Worm (Caenorhabditis elegans) whole organism, L2 larva: Measurements from ENCODE around the gene F11C7.2.
A peak's percentile ranks its signal among the peaks of the same experiment; 100 is the strongest.

ENCODE experiments used
- C34F6.9 ChIP-seq: fragments of 150-350 bp; optimal IDR thresholded peaks from 2 replicates; lab custom pipeline; 2014; ENCODE audit warnings: missing biosample characterization, missing genetic modification characterization
- F13H6.1 ChIP-seq: sonication (generic microtip); optimal IDR thresholded peaks from 2 replicates; lab custom pipeline; 2016; ENCODE audit warnings: missing genetic modification characterization, missing compliant biosample characterization
- R02D3.7 ChIP-seq: fragments of 150-350 bp; optimal IDR thresholded peaks from 2 replicates; lab custom pipeline; 2014; ENCODE audit warnings: missing biosample characterization, missing genetic modification characterization
- Y55F3AM.14 ChIP-seq: fragments of 200-800 bp; sonication (Bioruptor generic); optimal IDR thresholded peaks from 2 replicates; lab custom pipeline; 2018; ENCODE audit warnings: mild to moderate bottlenecking, missing genetic modification characterization, missing compliant biosample characterization
- ZK546.5 ChIP-seq: sonication (generic microtip); optimal IDR thresholded peaks from 2 replicates; lab custom pipeline; 2017; ENCODE audit warnings: missing biosample characterization, missing genetic modification characterization
- alr-1 ChIP-seq: fragments of 150-350 bp; optimal IDR thresholded peaks from 2 replicates; lab custom pipeline; 2014; ENCODE audit warnings: missing biosample characterization, missing genetic modification characterization
- aly-2 ChIP-seq: fragments of 150-350 bp; optimal IDR thresholded peaks from 2 replicates; lab custom pipeline; 2014; ENCODE audit warnings: missing biosample characterization, missing genetic modification characterization
- ama-1 ChIP-seq: fragments of 150-350 bp; optimal IDR thresholded peaks from 2 replicates; lab custom pipeline; 2018; ENCODE audit warnings: inconsistent platforms
- blmp-1 ChIP-seq: sonication (generic microtip); optimal IDR thresholded peaks from 2 replicates; lab custom pipeline; 2017; ENCODE audit warnings: missing genetic modification characterization, mild to moderate bottlenecking, missing compliant biosample characterization, antibody characterized with exemption, moderate library complexity; ENCODE audit not compliant: insufficient read depth
- ceh-16 ChIP-seq: fragments of 150-350 bp; optimal IDR thresholded peaks from 2 replicates; lab custom pipeline; 2014; ENCODE audit warnings: missing biosample characterization, missing genetic modification characterization
- ceh-82 ChIP-seq: fragments of 150-350 bp; optimal IDR thresholded peaks from 2 replicates; lab custom pipeline; 2014; ENCODE audit warnings: missing biosample characterization, missing genetic modification characterization
- crh-2 ChIP-seq: sonication (generic microtip); optimal IDR thresholded peaks from 2 replicates; lab custom pipeline; 2017; ENCODE audit warnings: missing biosample characterization, missing genetic modification characterization
- dmd-4 ChIP-seq: sonication (generic microtip); optimal IDR thresholded peaks from 2 replicates; lab custom pipeline; 2017; ENCODE audit warnings: missing biosample characterization, missing genetic modification characterization
- egl-27 ChIP-seq: sonication (generic microtip); optimal IDR thresholded peaks from 3 replicates; lab custom pipeline; 2017; ENCODE audit warnings: missing biosample characterization, missing genetic modification reagents, missing genetic modification characterization
- elt-1 ChIP-seq: fragments of 150-350 bp; optimal IDR thresholded peaks from 2 replicates; lab custom pipeline; 2014; ENCODE audit warnings: missing biosample characterization, missing genetic modification characterization
- elt-3 ChIP-seq: sonication (generic microtip); optimal IDR thresholded peaks from 2 replicates; lab custom pipeline; 2017; ENCODE audit warnings: missing biosample characterization, missing genetic modification characterization
- fos-1 ChIP-seq: fragments of 150-350 bp; optimal IDR thresholded peaks from 2 replicates; lab custom pipeline; 2014; ENCODE audit warnings: missing biosample characterization, missing genetic modification characterization
- gmeb-1 ChIP-seq: fragments of 150-350 bp; optimal IDR thresholded peaks from 2 replicates; lab custom pipeline; 2014; ENCODE audit warnings: missing biosample characterization, missing genetic modification characterization
- lin-11 ChIP-seq: fragments of 150-350 bp; sonication (generic microtip); optimal IDR thresholded peaks from 2 replicates; lab custom pipeline; 2014; ENCODE audit warnings: missing biosample characterization, missing genetic modification characterization, inconsistent platforms, mixed read lengths
- lin-13 ChIP-seq: fragments of 150-350 bp; optimal IDR thresholded peaks from 2 replicates; lab custom pipeline; 2014; ENCODE audit warnings: missing biosample characterization, missing genetic modification reagents, missing genetic modification characterization
- lin-39 ChIP-seq: fragments of 150-350 bp; optimal IDR thresholded peaks from 2 replicates; lab custom pipeline; 2014; ENCODE audit warnings: missing biosample characterization, missing genetic modification reagents, missing genetic modification characterization
- lsy-2 ChIP-seq, 2 experiments: fragments of 150-350 bp in 1 of 2; sonication (generic microtip) in 1 of 2; optimal IDR thresholded peaks; 2 replicates each; lab custom pipeline; 2014 to 2017; ENCODE audit warnings: missing biosample characterization in 2 of 2, missing genetic modification characterization in 2 of 2
- mab-5 ChIP-seq: fragments of 150-350 bp; optimal IDR thresholded peaks from 2 replicates; lab custom pipeline; 2014; ENCODE audit warnings: missing biosample characterization, missing genetic modification characterization
- mbf-1 ChIP-seq: sonication (generic microtip); optimal IDR thresholded peaks from 2 replicates; lab custom pipeline; 2017; ENCODE audit warnings: missing biosample characterization, missing genetic modification characterization
- mdl-1 ChIP-seq, 2 experiments: fragments of 150-350 bp in 1 of 2; sonication (generic microtip) in 1 of 2; optimal IDR thresholded peaks; 2 replicates each; lab custom pipeline; 2017; ENCODE audit warnings: missing biosample characterization in 2 of 2, missing genetic modification characterization in 2 of 2
- nhr-10 ChIP-seq: sonication (generic microtip); optimal IDR thresholded peaks from 2 replicates; lab custom pipeline; 2017; ENCODE audit warnings: missing biosample characterization, missing genetic modification characterization
- nhr-11 ChIP-seq: fragments of 150-350 bp; optimal IDR thresholded peaks from 2 replicates; lab custom pipeline; 2014; ENCODE audit warnings: missing biosample characterization, missing genetic modification characterization
- nhr-12 ChIP-seq: fragments of 150-350 bp; optimal IDR thresholded peaks from 2 replicates; lab custom pipeline; 2014; ENCODE audit warnings: missing biosample characterization, missing genetic modification characterization
- nhr-129 ChIP-seq: fragments of 150-350 bp; optimal IDR thresholded peaks from 2 replicates; lab custom pipeline; 2014; ENCODE audit warnings: missing biosample characterization, missing genetic modification characterization
- nhr-21 ChIP-seq: fragments of 150-350 bp; optimal IDR thresholded peaks from 2 replicates; lab custom pipeline; 2014; ENCODE audit warnings: missing biosample characterization, missing genetic modification characterization
- nhr-23 ChIP-seq: fragments of 150-350 bp; optimal IDR thresholded peaks from 2 replicates; lab custom pipeline; 2014; ENCODE audit warnings: missing biosample characterization, missing genetic modification reagents, missing genetic modification characterization
- nhr-237 ChIP-seq: fragments of 150-350 bp; optimal IDR thresholded peaks from 2 replicates; lab custom pipeline; 2014; ENCODE audit warnings: missing biosample characterization, missing genetic modification characterization
- nhr-25 ChIP-seq: fragments of 150-350 bp; sonication (generic microtip); optimal IDR thresholded peaks from 3 replicates; lab custom pipeline; 2014; ENCODE audit warnings: missing biosample characterization, missing genetic modification characterization
- nhr-6 ChIP-seq: fragments of 150-350 bp; optimal IDR thresholded peaks from 2 replicates; lab custom pipeline; 2014; ENCODE audit warnings: missing biosample characterization, missing genetic modification characterization
- nhr-77 ChIP-seq: fragments of 150-350 bp; optimal IDR thresholded peaks from 2 replicates; lab custom pipeline; 2014; ENCODE audit warnings: missing biosample characterization, missing genetic modification characterization
- peb-1 ChIP-seq: fragments of 150-350 bp; optimal IDR thresholded peaks from 2 replicates; lab custom pipeline; 2014; ENCODE audit warnings: missing biosample characterization, missing genetic modification characterization
- sem-4 ChIP-seq: fragments of 150-350 bp; optimal IDR thresholded peaks from 2 replicates; lab custom pipeline; 2014; ENCODE audit warnings: missing biosample characterization, missing genetic modification reagents, missing genetic modification characterization
- skn-1 ChIP-seq: sonication (generic microtip); optimal IDR thresholded peaks from 2 replicates; lab custom pipeline; 2017; ENCODE audit warnings: missing biosample characterization, missing genetic modification characterization
- sma-3 ChIP-seq: sonication (generic microtip); optimal IDR thresholded peaks from 2 replicates; lab custom pipeline; 2016; ENCODE audit warnings: missing genetic modification reagents, missing genetic modification characterization, missing compliant biosample characterization
- sma-9 ChIP-seq, 2 experiments: fragments of 150-350 bp in 1 of 2; sonication (generic microtip) in 1 of 2; optimal IDR thresholded peaks; 2 replicates each; lab custom pipeline; 2014 to 2016; ENCODE audit warnings: missing genetic modification characterization in 2 of 2, mild to moderate bottlenecking in 1 of 2, missing biosample characterization in 1 of 2, missing compliant biosample characterization in 1 of 2, missing genetic modification reagents in 1 of 2, moderate library complexity in 1 of 2
- snpc-4 ChIP-seq: fragments of 150-350 bp; optimal IDR thresholded peaks from 2 replicates; lab custom pipeline; 2014; ENCODE audit warnings: missing biosample characterization, missing genetic modification characterization
- unc-39 ChIP-seq: fragments of 150-350 bp; optimal IDR thresholded peaks from 2 replicates; lab custom pipeline; 2014; ENCODE audit warnings: missing biosample characterization, missing genetic modification characterization
- unc-55 ChIP-seq: fragments of 150-350 bp; sonication (generic microtip); optimal IDR thresholded peaks from 3 replicates; lab custom pipeline; 2014; ENCODE audit warnings: missing biosample characterization, missing genetic modification reagents, missing genetic modification characterization
- unc-62 ChIP-seq: fragments of 150-350 bp; optimal IDR thresholded peaks from 2 replicates; lab custom pipeline; 2014; ENCODE audit warnings: missing biosample characterization, missing genetic modification reagents, missing genetic modification characterization
- zag-1 ChIP-seq: fragments of 150-350 bp; optimal IDR thresholded peaks from 2 replicates; lab custom pipeline; 2014; ENCODE audit warnings: missing biosample characterization, missing genetic modification characterization
- ztf-1 ChIP-seq: fragments of 200-800 bp; sonication (Bioruptor generic); conservative IDR thresholded peaks from 2 replicates; pipeline ENCODE4 v1.3.6; 2022; ENCODE audit warnings: missing genetic modification characterization, missing compliant biosample characterization
- ztf-11 ChIP-seq: sonication (generic microtip); optimal IDR thresholded peaks from 2 replicates; lab custom pipeline; 2017; ENCODE audit warnings: missing biosample characterization, missing genetic modification characterization
- ztf-4 ChIP-seq: fragments of 150-350 bp; optimal IDR thresholded peaks from 2 replicates; lab custom pipeline; 2014; ENCODE audit warnings: missing biosample characterization, missing genetic modification characterization

Gene F11C7.2

DNA sequence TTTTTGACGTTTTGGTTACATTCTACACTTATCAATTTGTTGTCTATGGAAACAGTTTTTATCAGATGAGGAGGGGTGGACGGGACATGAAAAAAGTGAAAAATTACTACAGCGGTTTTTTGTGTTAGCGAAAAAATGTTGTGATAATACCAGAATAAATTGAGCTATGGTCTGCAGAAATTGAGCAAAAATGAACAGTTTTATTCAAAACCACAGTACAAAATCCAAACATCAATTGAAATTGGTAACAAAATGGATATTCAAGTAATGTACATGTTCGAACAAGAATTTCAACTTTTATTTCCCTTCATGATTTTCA, 27.9 kb downstream of the F11C7.2 start:
- no peak for TF ChIP-seq mbf-1 (tag; lab: Kevin White, UChicago)

DNA sequence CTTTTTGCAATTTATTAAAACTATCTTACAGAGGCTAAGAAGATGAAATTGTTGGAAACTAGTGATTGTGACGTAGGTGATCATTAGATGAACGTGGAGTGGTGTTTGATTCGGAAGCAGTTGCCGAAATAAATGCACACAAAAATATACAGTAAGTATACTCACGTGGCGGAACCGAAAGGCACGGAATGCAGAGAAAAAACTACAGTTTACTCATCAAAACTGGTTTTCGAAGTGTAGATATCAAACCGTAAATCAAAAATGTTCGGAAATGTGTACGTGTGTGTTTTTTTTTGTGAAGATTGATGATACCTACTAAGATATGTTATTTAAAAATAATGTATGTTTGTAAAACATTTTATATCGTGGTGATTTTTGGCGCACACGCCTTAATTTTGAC, 30.1 kb downstream of the F11C7.2 start:
- peak; percentile 10 for TF ChIP-seq sma-3 (GFP tag; lab: Kevin White, UChicago)
- no peak for TF ChIP-seq mab-5 (tag; lab: Kevin White, UChicago)
- no peak for TF ChIP-seq lin-11 (tag; lab: Kevin White, UChicago)
- no peak for TF ChIP-seq ztf-4 (tag; lab: Kevin White, UChicago)
- no peak for TF ChIP-seq lin-39 (tag; lab: Kevin White, UChicago)
- TF ChIP-seq nhr-23 (tag; lab: Kevin White, UChicago): no peak
- no peak for TF ChIP-seq elt-1 (tag; lab: Kevin White, UChicago)
- TF ChIP-seq ceh-16 (tag; lab: Kevin White, UChicago): no peak
- TF ChIP-seq, all 48 proteins: peak for 1

ce11 chrX:17427778-17428177, 31.2 kb downstream of the F11C7.2 start:
- peak; percentile 80 for TF ChIP-seq elt-1 (tag; lab: Kevin White, UChicago)
- TF ChIP-seq ama-1 (lab: Kevin White, UChicago): no peak
- no peak for TF ChIP-seq unc-55 (GFP tag; lab: Kevin White, UChicago)
- TF ChIP-seq nhr-129: peak; percentile 30
- TF ChIP-seq egl-27 (tag; lab: Kevin White, UChicago): no peak
- peak; percentile 5 for TF ChIP-seq crh-2 (tag; lab: Kevin White, UChicago)
- no peak for TF ChIP-seq aly-2
- no peak for TF ChIP-seq dmd-4
- no peak for TF ChIP-seq ztf-11 (tag; lab: Kevin White, UChicago)
- TF ChIP-seq mbf-1 (tag; lab: Kevin White, UChicago): no peak
- no peak for TF ChIP-seq nhr-237 (tag; lab: Kevin White, UChicago)
- TF ChIP-seq R02D3.7 (tag; lab: Kevin White, UChicago): no peak
- TF ChIP-seq ztf-4 (tag; lab: Kevin White, UChicago): no peak
- TF ChIP-seq nhr-25: peak; percentile 47
- no peak for TF ChIP-seq C34F6.9 (tag; lab: Kevin White, UChicago)
- no peak for TF ChIP-seq nhr-10 (tag; lab: Kevin White, UChicago)
- no peak for TF ChIP-seq nhr-11 (tag; lab: Kevin White, UChicago)
- TF ChIP-seq peb-1: no peak
- peak; percentile 66 for TF ChIP-seq sma-3 (GFP tag; lab: Kevin White, UChicago)
- TF ChIP-seq lin-39 (tag; lab: Kevin White, UChicago): no peak
- TF ChIP-seq unc-62: no peak
- no peak for TF ChIP-seq elt-3 (tag; lab: Kevin White, UChicago)
- TF ChIP-seq ceh-16 (tag; lab: Kevin White, UChicago): peak; percentile 78
- TF ChIP-seq F13H6.1 (tag; lab: Kevin White, UChicago): no peak
- no peak for TF ChIP-seq mab-5 (tag; lab: Kevin White, UChicago)
- TF ChIP-seq ceh-82: no peak
- no peak for TF ChIP-seq nhr-77 (tag; lab: Kevin White, UChicago)
- no peak for TF ChIP-seq alr-1 (tag; lab: Kevin White, UChicago)
- TF ChIP-seq ztf-1: no peak
- TF ChIP-seq mdl-1 (tag; optimal IDR thresholded peaks at IDR 0.05; lab: Kevin White, UChicago): no peak
- TF ChIP-seq Y55F3AM.14: no peak
- TF ChIP-seq snpc-4 (tag; lab: Kevin White, UChicago): no peak
- no peak for TF ChIP-seq ZK546.5
- TF ChIP-seq fos-1: peak; percentile 7
- no peak for TF ChIP-seq skn-1 (tag; lab: Kevin White, UChicago)
- peak; percentile 18 for TF ChIP-seq sem-4 (tag; lab: Kevin White, UChicago)
- TF ChIP-seq gmeb-1 (tag; lab: Kevin White, UChicago): peak; percentile 19
- TF ChIP-seq nhr-12 (tag; lab: Kevin White, UChicago): no peak
- no peak for TF ChIP-seq nhr-23 (tag; lab: Kevin White, UChicago)
- TF ChIP-seq sma-9 (GFP tag; optimal IDR thresholded peaks at IDR 0.05; lab: Kevin White, UChicago): peak; percentile 77
- TF ChIP-seq sma-9 (tag; optimal IDR thresholded peaks at IDR 0.05; lab: Kevin White, UChicago): no peak
- TF ChIP-seq lin-11 (tag; lab: Kevin White, UChicago): no peak
- no peak for TF ChIP-seq zag-1 (tag; lab: Kevin White, UChicago)
- no peak for TF ChIP-seq unc-39 (tag; lab: Kevin White, UChicago)
- peak; percentile 12 for TF ChIP-seq blmp-1
- no peak for TF ChIP-seq lin-13 (GFP tag; lab: Kevin White, UChicago)
- peak; percentile 54 for TF ChIP-seq nhr-21 (tag; lab: Kevin White, UChicago)
- peak; percentile 41 for TF ChIP-seq nhr-6 (tag; lab: Kevin White, UChicago)
- peak in 1 of 2 experiments; percentile 85 for TF ChIP-seq lsy-2 (tag; optimal IDR thresholded peaks at IDR 0.05; lab: Kevin White, UChicago)
